Worm (Caenorhabditis elegans): ENCODE data around the gene F07H5.10.

DNA sequence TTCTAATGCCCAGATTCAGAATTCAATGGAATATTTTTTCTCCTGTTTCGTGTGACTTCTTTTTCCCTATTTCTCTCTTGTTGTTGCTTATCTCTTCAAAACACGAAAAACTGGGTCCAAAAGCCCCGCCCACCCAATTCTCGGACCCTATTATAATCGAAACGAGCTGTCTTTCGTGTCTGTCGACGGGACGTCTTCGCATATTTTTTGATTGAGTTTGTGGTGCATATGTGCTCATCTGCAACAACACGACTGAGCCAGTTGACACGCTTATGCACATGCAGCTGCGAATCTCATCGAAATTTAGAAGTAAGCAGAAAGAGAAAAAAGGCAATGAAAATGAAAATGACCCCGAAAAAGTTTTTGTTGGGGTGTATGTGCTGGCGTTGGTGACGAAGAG is 22.5 kb upstream of the F07H5.10 start:
- TF ChIP-seq ztf-7 (tag; optimal IDR thresholded peaks at IDR 0.05) (no peak), ceh-82 (tag; optimal IDR thresholded peaks at IDR 0.05) (no peak), mdl-1 (tag; optimal IDR thresholded peaks at IDR 0.05) (no peak)
